Worm (Caenorhabditis elegans) whole organism, L4 larva: ENCODE data around the gene T03D8.6.

ENCODE experiments used
- D1046.2 ChIP-seq: fragments of 200-800 bp; sonication (Bioruptor generic); IDR thresholded peaks from 2 replicates; pipeline ENCODE4 v1.3.6; 2022; ENCODE audit warnings: missing genetic modification characterization, missing compliant biosample characterization
- F49E8.2 ChIP-seq: sonication (generic microtip); optimal IDR thresholded peaks from 2 replicates; lab custom pipeline; 2016; ENCODE audit warnings: missing compliant biosample characterization, mild to moderate bottlenecking, missing genetic modification characterization, borderline replicate concordance
- T20F7.1 ChIP-seq: fragments of 200-800 bp; sonication (Bioruptor generic); optimal IDR thresholded peaks from 2 replicates; lab custom pipeline; 2018; ENCODE audit warnings: mild to moderate bottlenecking, missing genetic modification characterization, missing compliant biosample characterization
- Y105C5A.15 ChIP-seq: fragments of 200-800 bp; sonication (Bioruptor generic); IDR thresholded peaks from 2 replicates; pipeline ENCODE4 v1.3.6; 2022; ENCODE audit warnings: missing genetic modification characterization, missing compliant biosample characterization
- Y5F2A.4 ChIP-seq: fragments of 200-800 bp; sonication (Bioruptor generic); optimal IDR thresholded peaks from 2 replicates; lab custom pipeline; 2018; ENCODE audit warnings: mild to moderate bottlenecking, missing genetic modification characterization, missing compliant biosample characterization
- arid-1 ChIP-seq: fragments of 200-800 bp; sonication (Bioruptor generic); conservative IDR thresholded peaks from 2 replicates; pipeline ENCODE4 v1.3.6; 2022; ENCODE audit warnings: missing genetic modification reagents, missing genetic modification characterization, missing compliant biosample characterization
- attf-4 ChIP-seq: sonication (generic microtip); optimal IDR thresholded peaks from 3 replicates; lab custom pipeline; 2017; ENCODE audit warnings: missing biosample characterization, missing genetic modification characterization
- ceh-32 ChIP-seq: sonication (generic microtip); optimal IDR thresholded peaks from 2 replicates; lab custom pipeline; 2016; ENCODE audit warnings: mild to moderate bottlenecking, missing genetic modification characterization, missing compliant biosample characterization; ENCODE audit not compliant: poor library complexity
- ceh-44 ChIP-seq: fragments of 200-800 bp; sonication (Bioruptor generic); IDR thresholded peaks from 2 replicates; pipeline ENCODE4 v1.3.6; 2022; ENCODE audit warnings: missing genetic modification reagents, missing genetic modification characterization, missing compliant biosample characterization
- ces-1 ChIP-seq: fragments of 150-350 bp; sonication (generic microtip); optimal IDR thresholded peaks from 4 replicates; lab custom pipeline; 2014; ENCODE audit warnings: missing biosample characterization, missing genetic modification reagents, missing genetic modification characterization
- daf-12 ChIP-seq: fragments of 150-350 bp; optimal IDR thresholded peaks from 2 replicates; lab custom pipeline; 2014; ENCODE audit warnings: missing biosample characterization, missing genetic modification reagents, missing genetic modification characterization
- daf-19 ChIP-seq: fragments of 200-800 bp; sonication (Bioruptor generic); conservative IDR thresholded peaks from 2 replicates; pipeline ENCODE4 v1.3.6; 2022; ENCODE audit warnings: missing genetic modification characterization, missing compliant biosample characterization
- daf-8 ChIP-seq: fragments of 200-800 bp; sonication (Bioruptor generic); IDR thresholded peaks from 2 replicates; pipeline ENCODE4 v1.3.6; 2022; ENCODE audit warnings: missing genetic modification characterization, missing compliant biosample characterization
- dmd-6 ChIP-seq: fragments of 200-800 bp; sonication (Bioruptor generic); IDR thresholded peaks from 2 replicates; pipeline ENCODE4 v1.3.6; 2022; ENCODE audit warnings: missing genetic modification reagents, missing genetic modification characterization, missing compliant biosample characterization
- dmd-8 ChIP-seq: fragments of 200-800 bp; sonication (Bioruptor generic); IDR thresholded peaks from 2 replicates; pipeline ENCODE4 v1.3.6; 2022; ENCODE audit warnings: missing genetic modification characterization, missing compliant biosample characterization
- duxl-1 ChIP-seq: sonication (generic microtip); optimal IDR thresholded peaks from 2 replicates; lab custom pipeline; 2016; ENCODE audit warnings: mild to moderate bottlenecking, missing genetic modification characterization, moderate library complexity, missing compliant biosample characterization; ENCODE audit not compliant: poor library complexity
- egl-27 ChIP-seq: sonication (generic microtip); optimal IDR thresholded peaks from 3 replicates; lab custom pipeline; 2017; ENCODE audit warnings: missing biosample characterization, missing genetic modification reagents, missing genetic modification characterization
- egl-43 ChIP-seq: fragments of 200-800 bp; sonication (Bioruptor generic); IDR thresholded peaks from 2 replicates; pipeline ENCODE4 v1.3.6; 2022; ENCODE audit warnings: missing genetic modification reagents, missing genetic modification characterization, missing compliant biosample characterization
- hif-1 ChIP-seq, 2 experiments: sonication (generic microtip); optimal IDR thresholded peaks; 2 replicates each; lab custom pipeline; 2016 to 2017; ENCODE audit warnings: missing compliant biosample characterization in 2 of 2, missing genetic modification characterization in 2 of 2, missing genetic modification reagents in 2 of 2, missing genotype in 2 of 2, mild to moderate bottlenecking in 1 of 2
- hlh-11 ChIP-seq: fragments of 200-800 bp; sonication (Bioruptor generic); optimal IDR thresholded peaks from 2 replicates; lab custom pipeline; 2018; ENCODE audit warnings: mild to moderate bottlenecking, missing genetic modification characterization, missing compliant biosample characterization
- hlh-30 ChIP-seq: sonication (generic microtip); optimal IDR thresholded peaks from 2 replicates; lab custom pipeline; 2017; ENCODE audit warnings: antibody characterized with exemption, mild to moderate bottlenecking, missing genetic modification characterization, missing compliant biosample characterization; ENCODE audit not compliant: insufficient read depth
- hmg-1.1 ChIP-seq: fragments of 200-800 bp; sonication (Bioruptor generic); IDR thresholded peaks from 2 replicates; pipeline ENCODE4 v1.3.6; 2022; ENCODE audit warnings: missing genetic modification reagents, missing genetic modification characterization, missing compliant biosample characterization
- lim-7 ChIP-seq: fragments of 200-800 bp; sonication (Bioruptor generic); IDR thresholded peaks from 2 replicates; pipeline ENCODE4 v1.3.6; 2022; ENCODE audit warnings: missing genetic modification characterization, missing compliant biosample characterization
- lin-1 ChIP-seq: fragments of 200-800 bp; sonication (Bioruptor generic); IDR thresholded peaks from 2 replicates; pipeline ENCODE4 v1.3.6; 2022; ENCODE audit warnings: missing genetic modification reagents, missing genetic modification characterization, missing compliant biosample characterization
- lin-13 ChIP-seq: fragments of 150-350 bp; optimal IDR thresholded peaks from 2 replicates; lab custom pipeline; 2014; ENCODE audit warnings: missing biosample characterization, missing genetic modification reagents, missing genetic modification characterization
- lir-3 ChIP-seq: sonication (generic microtip); optimal IDR thresholded peaks from 2 replicates; lab custom pipeline; 2016; ENCODE audit warnings: mild to moderate bottlenecking, missing genetic modification characterization, missing compliant biosample characterization
- mxl-3 ChIP-seq: fragments of 200-800 bp; sonication (Bioruptor generic); optimal IDR thresholded peaks from 2 replicates; lab custom pipeline; 2018; ENCODE audit warnings: mild to moderate bottlenecking, missing genetic modification characterization, missing compliant biosample characterization
- nhr-10 ChIP-seq: fragments of 150-350 bp; optimal IDR thresholded peaks from 2 replicates; lab custom pipeline; 2014; ENCODE audit warnings: missing biosample characterization, missing genetic modification characterization
- nhr-11 ChIP-seq: fragments of 150-350 bp; optimal IDR thresholded peaks from 2 replicates; lab custom pipeline; 2014; ENCODE audit warnings: missing biosample characterization, missing genetic modification characterization
- nhr-111 ChIP-seq: fragments of 200-800 bp; sonication (Bioruptor generic); optimal IDR thresholded peaks from 2 replicates; lab custom pipeline; 2018; ENCODE audit warnings: mild to moderate bottlenecking, missing genetic modification characterization, missing compliant biosample characterization
- nhr-237 ChIP-seq: sonication (generic microtip); optimal IDR thresholded peaks from 2 replicates; lab custom pipeline; 2017; ENCODE audit warnings: missing biosample characterization, missing genetic modification characterization
- nhr-41 ChIP-seq: fragments of 200-800 bp; sonication (Bioruptor generic); IDR thresholded peaks from 2 replicates; pipeline ENCODE4 v1.3.6; 2022; ENCODE audit warnings: missing genetic modification reagents, missing genetic modification characterization, missing compliant biosample characterization
- nhr-42 ChIP-seq: fragments of 200-800 bp; sonication (Bioruptor generic); IDR thresholded peaks from 2 replicates; pipeline ENCODE4 v1.3.6; 2022; ENCODE audit warnings: missing genetic modification characterization, missing compliant biosample characterization
- nhr-48 ChIP-seq: sonication (generic microtip); optimal IDR thresholded peaks from 2 replicates; lab custom pipeline; 2016; ENCODE audit warnings: mild to moderate bottlenecking, missing genetic modification characterization, missing compliant biosample characterization
- nhr-6 ChIP-seq: fragments of 150-350 bp; optimal IDR thresholded peaks from 2 replicates; lab custom pipeline; 2014; ENCODE audit warnings: missing biosample characterization, missing genetic modification characterization
- nhr-76 ChIP-seq: fragments of 150-350 bp; optimal IDR thresholded peaks from 2 replicates; lab custom pipeline; 2014; ENCODE audit warnings: missing biosample characterization, missing genetic modification characterization
- nhr-77 ChIP-seq: fragments of 150-350 bp; optimal IDR thresholded peaks from 2 replicates; lab custom pipeline; 2014; ENCODE audit warnings: missing biosample characterization, missing genetic modification characterization
- pqm-1 ChIP-seq: sonication (generic microtip); optimal IDR thresholded peaks from 2 replicates; lab custom pipeline; 2017; ENCODE audit warnings: missing biosample characterization, missing genetic modification characterization
- rbr-2 ChIP-seq: sonication (generic microtip); optimal IDR thresholded peaks from 2 replicates; lab custom pipeline; 2016; ENCODE audit warnings: missing genotype, missing genetic modification characterization, missing compliant biosample characterization
- saeg-2 ChIP-seq: fragments of 200-800 bp; sonication (Bioruptor generic); IDR thresholded peaks from 2 replicates; pipeline ENCODE4 v1.3.6; 2022; ENCODE audit warnings: missing genetic modification reagents, missing genetic modification characterization, missing compliant biosample characterization
- sdz-12 ChIP-seq: fragments of 200-800 bp; sonication (Bioruptor generic); optimal IDR thresholded peaks from 2 replicates; lab custom pipeline; 2018; ENCODE audit warnings: mild to moderate bottlenecking, missing genetic modification characterization, missing compliant biosample characterization
- skn-1 ChIP-seq: fragments of 150-350 bp; optimal IDR thresholded peaks from 2 replicates; lab custom pipeline; 2014; ENCODE audit warnings: missing biosample characterization, missing genetic modification characterization
- tra-1 ChIP-seq: fragments of 200-800 bp; sonication (Bioruptor generic); IDR thresholded peaks from 2 replicates; pipeline ENCODE4 v1.3.6; 2022; ENCODE audit warnings: missing genetic modification reagents, missing genetic modification characterization, missing compliant biosample characterization
- unc-62 ChIP-seq, 3 experiments: fragments of 150-350 bp in 1 of 3; sonication (generic microtip); optimal IDR thresholded peaks in 2 of 3; peaks in 1 of 3; 1 replicate in 1 of 3; 2 replicates in 2 of 3; lab custom pipeline; 2014 to 2017; ENCODE audit warnings: missing biosample characterization in 3 of 3, missing genetic modification characterization in 3 of 3, missing genetic modification reagents in 3 of 3, missing genotype in 1 of 3
- vab-7 ChIP-seq: fragments of 200-800 bp; sonication (Bioruptor generic); IDR thresholded peaks from 2 replicates; pipeline ENCODE4 v1.3.6; 2022; ENCODE audit warnings: missing genetic modification reagents, missing genetic modification characterization, missing compliant biosample characterization
- zag-1 ChIP-seq: fragments of 150-350 bp; optimal IDR thresholded peaks from 2 replicates; lab custom pipeline; 2014; ENCODE audit warnings: missing biosample characterization, missing genetic modification characterization
- zfp-2 ChIP-seq: sonication (generic microtip); optimal IDR thresholded peaks from 2 replicates; lab custom pipeline; 2016; ENCODE audit warnings: mild to moderate bottlenecking, missing genetic modification characterization, missing compliant biosample characterization
- zfp-3 ChIP-seq: fragments of 200-800 bp; sonication (Bioruptor generic); conservative IDR thresholded peaks from 2 replicates; pipeline ENCODE4 v1.3.6; 2022; ENCODE audit warnings: missing genetic modification reagents, missing genetic modification characterization, missing compliant biosample characterization
- ztf-11 ChIP-seq: fragments of 150-350 bp; optimal IDR thresholded peaks from 2 replicates; lab custom pipeline; 2014; ENCODE audit warnings: missing biosample characterization, missing genetic modification characterization

T03D8.6 gene

ce11 chrV:20778257-20778697 lies 41.9 kb downstream of the T03D8.6 start (continued):
- TF ChIP-seq egl-27 (tag; lab: Kevin White, UChicago) (no peak), nhr-237 (no peak), sdz-12 (GFP tag; lab: Kevin White, UChicago) (peak; percentile 79), duxl-1 (tag; lab: Kevin White, UChicago) (peak; percentile 83), hlh-11 (peak; percentile 98), unc-62 (GFP tag; optimal IDR thresholded peaks at IDR 0.05 in 1 of 2; lab: Kevin White, UChicago) (peak in 1 of 2 experiments; percentile 100), unc-62 (tag; optimal IDR thresholded peaks at IDR 0.05; lab: Kevin White, UChicago) (no peak), skn-1 (tag; lab: Kevin White, UChicago) (no peak), arid-1 (peak; percentile 83), daf-8 (GFP tag; lab: Robert Waterston, UW) (no peak), dmd-6 (GFP tag; lab: Robert Waterston, UW) (peak; percentile 96), nhr-77 (tag; lab: Kevin White, UChicago) (peak; percentile 87), zfp-3 (GFP tag; lab: Robert Waterston, UW) (peak; percentile 87), daf-12 (no peak), zfp-2 (tag; lab: Kevin White, UChicago) (peak; percentile 59), lim-7 (GFP tag; lab: Robert Waterston, UW) (peak; percentile 20; the same call in 1 of the 2 replicates), saeg-2 (GFP tag; lab: Robert Waterston, UW) (peak; percentile 84), egl-43 (GFP tag; lab: Robert Waterston, UW) (peak; percentile 93), vab-7 (GFP tag; lab: Robert Waterston, UW) (peak; percentile 64; the same call in 1 of the 2 replicates)

- TF ChIP-seq Y105C5A.15 (GFP tag; lab: Robert Waterston, UW) (no peak), D1046.2 (GFP tag; lab: Robert Waterston, UW) (no peak), dmd-8 (no peak), nhr-111 (GFP tag; lab: Kevin White, UChicago) (no peak), ces-1 (GFP tag; lab: Kevin White, UChicago) (peak; percentile 19), dmd-6 (GFP tag; lab: Robert Waterston, UW) (peak; percentile 83), lim-7 (GFP tag; lab: Robert Waterston, UW) (peak; percentile 40; the same call in 1 of the 2 replicates), ztf-11 (tag; lab: Kevin White, UChicago) (no peak), rbr-2 (peak; percentile 23), nhr-237 (no peak), pqm-1 (peak; percentile 16), nhr-10 (tag; lab: Kevin White, UChicago) (no peak), F49E8.2 (tag; lab: Kevin White, UChicago) (no peak), ceh-32 (no peak), hmg-1.1 (peak; percentile 70), nhr-41 (GFP tag; lab: Robert Waterston, UW) (no peak), nhr-76 (tag; lab: Kevin White, UChicago) (no peak), tra-1 (GFP tag; lab: Robert Waterston, UW) (peak; percentile 29; the same call in 1 of the 2 replicates), hif-1 (tag; optimal IDR thresholded peaks at IDR 0.05; lab: Kevin White, UChicago) (peak in 1 of 2 experiments; percentile 84), nhr-42 (GFP tag; lab: Robert Waterston, UW) (no peak), zag-1 (no peak), hlh-30 (tag; lab: Kevin White, UChicago) (peak; percentile 84), nhr-6 (no peak), daf-8 (GFP tag; lab: Robert Waterston, UW) (no peak), egl-43 (GFP tag; lab: Robert Waterston, UW) (0 out of 2 replicates have a peak, but pooled peaks have one; percentile 44), nhr-48 (tag; lab: Kevin White, UChicago) (peak; percentile 1), Y5F2A.4 (GFP tag; lab: Kevin White, UChicago) (no peak), attf-4 (no peak), lir-3 (no peak), mxl-3 (GFP tag; lab: Kevin White, UChicago) (no peak), lin-1 (GFP tag; lab: Robert Waterston, UW) (peak; percentile 36; the same call in 1 of the 2 replicates), daf-19 (GFP tag; lab: Robert Waterston, UW) (no peak), ceh-44 (no peak), nhr-11 (tag; lab: Kevin White, UChicago) (peak; percentile 73), lin-13 (GFP tag; lab: Kevin White, UChicago) (peak; percentile 10), T20F7.1 (no peak)
These were observed 43.4 kb downstream of the T03D8.6 start for ce11 chrV:20776761-20777160.
